Worm (Caenorhabditis elegans) whole organism, L3 larva: ENCODE results near the gene C41G6.12.

Experiments
- R02D3.7 ChIP-seq: fragments of 150-350 bp; optimal IDR thresholded peaks from 2 replicates; lab custom pipeline; 2014; ENCODE audit warnings: missing biosample characterization, missing genetic modification characterization
- ama-1 ChIP-seq: fragments of 150-350 bp; optimal IDR thresholded peaks from 2 replicates; lab custom pipeline; 2018
- ceh-28 ChIP-seq: fragments of 150-350 bp; optimal IDR thresholded peaks from 2 replicates; lab custom pipeline; 2014; ENCODE audit warnings: missing biosample characterization, missing genetic modification reagents, missing genetic modification characterization
- ceh-9 ChIP-seq: sonication (generic microtip); optimal IDR thresholded peaks from 2 replicates; lab custom pipeline; 2018; ENCODE audit warnings: missing biosample characterization, missing genetic modification characterization
- daf-12 ChIP-seq: fragments of 150-350 bp; optimal IDR thresholded peaks from 2 replicates; lab custom pipeline; 2014; ENCODE audit warnings: missing biosample characterization, missing genetic modification reagents, missing genetic modification characterization
- egl-27 ChIP-seq: sonication (generic microtip); optimal IDR thresholded peaks from 4 replicates; lab custom pipeline; 2017; ENCODE audit warnings: missing biosample characterization, missing genetic modification reagents, missing genetic modification characterization
- egl-5 ChIP-seq: fragments of 150-350 bp; optimal IDR thresholded peaks from 2 replicates; lab custom pipeline; 2017; ENCODE audit warnings: missing biosample characterization, missing genetic modification reagents, missing genetic modification characterization, inconsistent platforms
- elt-2 ChIP-seq: sonication (generic microtip); optimal IDR thresholded peaks from 2 replicates; lab custom pipeline; 2016; ENCODE audit warnings: missing genetic modification reagents, mild to moderate bottlenecking, missing genetic modification characterization, missing compliant biosample characterization
- eor-1 ChIP-seq, 2 experiments: fragments of 150-350 bp; optimal IDR thresholded peaks; 2 replicates each; lab custom pipeline; 2014 to 2018; ENCODE audit warnings: missing biosample characterization in 2 of 2, missing genetic modification characterization in 2 of 2
- hmg-11 ChIP-seq: sonication (generic microtip); optimal IDR thresholded peaks from 2 replicates; lab custom pipeline; 2016; ENCODE audit warnings: missing genetic modification characterization, missing compliant biosample characterization
- jun-1 ChIP-seq: fragments of 150-350 bp; optimal IDR thresholded peaks from 2 replicates; lab custom pipeline; 2014; ENCODE audit warnings: missing biosample characterization, missing genetic modification reagents, missing genetic modification characterization
- lin-15B ChIP-seq: fragments of 150-350 bp; optimal IDR thresholded peaks from 2 replicates; lab custom pipeline; 2014; ENCODE audit warnings: missing biosample characterization, missing genetic modification characterization
- lsy-12 ChIP-seq: sonication (generic microtip); optimal IDR thresholded peaks from 2 replicates; lab custom pipeline; 2016; ENCODE audit warnings: mild to moderate bottlenecking, missing genetic modification characterization, missing compliant biosample characterization
- mml-1 ChIP-seq: fragments of 150-350 bp; sonication (generic microtip); optimal IDR thresholded peaks from 3 replicates; lab custom pipeline; 2014; ENCODE audit warnings: missing biosample characterization, missing genetic modification characterization
- nfya-1 ChIP-seq: sonication (generic microtip); optimal IDR thresholded peaks from 2 replicates; lab custom pipeline; 2017; ENCODE audit warnings: missing genetic modification characterization, mild to moderate bottlenecking, missing compliant biosample characterization, antibody characterized with exemption, moderate library complexity; ENCODE audit not compliant: insufficient read depth
- nhr-11 ChIP-seq: fragments of 150-350 bp; optimal IDR thresholded peaks from 2 replicates; lab custom pipeline; 2014; ENCODE audit warnings: missing biosample characterization, missing genetic modification characterization
- nhr-23 ChIP-seq: fragments of 150-350 bp; optimal IDR thresholded peaks from 2 replicates; lab custom pipeline; 2014; ENCODE audit warnings: missing biosample characterization, missing genetic modification reagents, missing genetic modification characterization
- nhr-25 ChIP-seq: sonication (generic microtip); optimal IDR thresholded peaks from 2 replicates; lab custom pipeline; 2017; ENCODE audit warnings: missing biosample characterization, missing genetic modification characterization
- nhr-43 ChIP-seq: sonication (generic microtip); optimal IDR thresholded peaks from 2 replicates; lab custom pipeline; 2016; ENCODE audit warnings: mild to moderate bottlenecking, missing genetic modification characterization, missing compliant biosample characterization; ENCODE audit not compliant: poor library complexity, severe bottlenecking
- nhr-67 ChIP-seq: fragments of 150-350 bp; optimal IDR thresholded peaks from 2 replicates; lab custom pipeline; 2014; ENCODE audit warnings: missing biosample characterization, missing genetic modification characterization
- nhr-76 ChIP-seq: fragments of 150-350 bp; sonication (generic microtip); optimal IDR thresholded peaks from 5 replicates; lab custom pipeline; 2014; ENCODE audit warnings: missing biosample characterization, missing genetic modification characterization
- nhr-77 ChIP-seq: fragments of 150-350 bp; optimal IDR thresholded peaks from 2 replicates; lab custom pipeline; 2014; ENCODE audit warnings: missing biosample characterization, missing genetic modification characterization
- pha-4 ChIP-seq: fragments of 150-350 bp; optimal IDR thresholded peaks from 2 replicates; lab custom pipeline; 2014; ENCODE audit warnings: missing biosample characterization, missing genetic modification reagents, missing genetic modification characterization
- pqm-1 ChIP-seq: fragments of 150-350 bp; optimal IDR thresholded peaks from 2 replicates; lab custom pipeline; 2017; ENCODE audit warnings: missing biosample characterization, missing genetic modification characterization, inconsistent platforms
- sea-2 ChIP-seq: fragments of 150-350 bp; sonication (generic microtip); optimal IDR thresholded peaks from 4 replicates; lab custom pipeline; 2014; ENCODE audit warnings: missing biosample characterization, missing genetic modification reagents, missing genetic modification characterization
- skn-1 ChIP-seq: fragments of 150-350 bp; optimal IDR thresholded peaks from 2 replicates; lab custom pipeline; 2014; ENCODE audit warnings: missing biosample characterization, missing genetic modification characterization
- snpc-4 ChIP-seq: fragments of 150-350 bp; optimal IDR thresholded peaks from 2 replicates; lab custom pipeline; 2014; ENCODE audit warnings: missing biosample characterization, missing genetic modification characterization
- tbx-2 ChIP-seq: sonication (generic microtip); optimal IDR thresholded peaks from 2 replicates; lab custom pipeline; 2016; ENCODE audit warnings: mild to moderate bottlenecking, missing genetic modification characterization, missing compliant biosample characterization
- unc-62 ChIP-seq: fragments of 150-350 bp; sonication (generic microtip); optimal IDR thresholded peaks from 4 replicates; lab custom pipeline; 2014; ENCODE audit warnings: missing biosample characterization, missing genetic modification reagents, missing genetic modification characterization

Gene C41G6.12

ce11 chrV:15189567-15189966, 18.0 kb downstream of the C41G6.12 start, which contains the start of gene cyn-3 (continued):
- TF ChIP-seq nhr-67 (tag; lab: Kevin White, UChicago), result no peak

ce11 chrV:15187083-15188057, 20.2 kb downstream of the C41G6.12 start, which contains the start of the genes cyn-7 and bath-36:
TSS of gene cyn-7 (minus strand) at chrV:15187378.
TSS of gene bath-36 (plus strand) at chrV:15187888.
- TF ChIP-seq egl-27 (tag; lab: Kevin White, UChicago) (peak; percentile 49), R02D3.7 (tag; lab: Kevin White, UChicago) (peak; percentile 7), nhr-76 (tag; lab: Kevin White, UChicago) (no peak), egl-5 (peak; percentile 51), lin-15B (tag; lab: Kevin White, UChicago) (peak; percentile 85), pha-4 (peak; percentile 97), nhr-23 (tag; lab: Kevin White, UChicago) (peak; percentile 74), nfya-1 (peak; percentile 74), skn-1 (no peak), jun-1 (peak; percentile 86), sea-2 (GFP tag; lab: Kevin White, UChicago) (no peak), elt-2 (tag; lab: Kevin White, UChicago) (peak; percentile 92), lsy-12 (tag; lab: Kevin White, UChicago) (peak; percentile 69), nhr-43 (tag; lab: Kevin White, UChicago) (peak; percentile 76), tbx-2 (tag; lab: Kevin White, UChicago) (peak; percentile 68), ceh-9 (no peak), nhr-77 (tag; lab: Kevin White, UChicago) (peak; percentile 0), snpc-4 (peak; percentile 59), hmg-11 (tag; lab: Kevin White, UChicago) (peak; percentile 68), pqm-1 (peak; percentile 73), nhr-25 (tag; lab: Kevin White, UChicago) (peak; percentile 79), ceh-28 (tag; lab: Kevin White, UChicago) (peak; percentile 47), mml-1 (tag; lab: Kevin White, UChicago) (no peak)

ce11 chrV:15186259-15186927, 21.2 kb downstream of the C41G6.12 start, which contains the start of gene Y75B12B.3:
TSS of gene Y75B12B.3 (minus strand) at chrV:15186279.
- TF ChIP-seq ceh-28 (tag; lab: Kevin White, UChicago) (no peak), pha-4 (peak; percentile 46), nhr-25 (tag; lab: Kevin White, UChicago) (peak; percentile 31), ama-1 (lab: Kevin White, UChicago) (peak; percentile 86)

- TF ChIP-seq R02D3.7 (tag; lab: Kevin White, UChicago) (no peak), daf-12 (no peak), nhr-77 (tag; lab: Kevin White, UChicago) (no peak), nhr-11 (tag; lab: Kevin White, UChicago) (no peak), eor-1 (tag; optimal IDR thresholded peaks at IDR 0.05; lab: Kevin White, UChicago) (no peak), pqm-1 (no peak), tbx-2 (tag; lab: Kevin White, UChicago) (no peak), unc-62 (GFP tag; lab: Kevin White, UChicago) (no peak), pha-4 (no peak), egl-27 (tag; lab: Kevin White, UChicago) (no peak), nhr-67 (tag; lab: Kevin White, UChicago) (no peak), egl-5 (no peak)
These were observed 23.2 kb downstream of the C41G6.12 start, which contains the start of gene Y75B12B.1 for ce11 chrV:15184097-15185040. TSS of gene Y75B12B.1 (plus strand) at chrV:15184699.
